Fruit fly (Drosophila melanogaster): ENCODE data around the gene CG17147.

CG17147 gene

dm6 chr3L:20226153-20226552 lies 2.4 kb downstream of the CG17147 start (continued):
- TF ChIP-seq sens (GFP tag) = peak; percentile 77

dm6 chr3L:20230178-20230775 lies 6.5 kb downstream of the CG17147 start:
- TF ChIP-seq CG5180 (GFP tag; optimal IDR thresholded peaks at IDR 0.05) (peak; percentile 69), Meics (GFP tag; optimal IDR thresholded peaks at IDR 0.05) (no peak), CG17186 (GFP tag; optimal IDR thresholded peaks at IDR 0.05) (no peak), chm (GFP tag; IDR thresholded peaks at IDR 0.05) (no peak), Sry-β (GFP tag; optimal IDR thresholded peaks at IDR 0.05) (no peak), Dref (GFP tag; IDR thresholded peaks at IDR 0.05) (no peak), E2f2 (GFP tag; IDR thresholded peaks at IDR 0.05) (no peak), Blimp-1 (GFP tag; optimal IDR thresholded peaks at IDR 0.05) (peak; percentile 99), Med (GFP tag) (peak; percentile 52), NfI (GFP tag; optimal IDR thresholded peaks at IDR 0.05) (no peak), cg (GFP tag; optimal IDR thresholded peaks at IDR 0.05) (peak; percentile 45), tna (GFP tag; IDR thresholded peaks at IDR 0.05; ENCODE audit: partially characterized antibody) (no peak), pzg (GFP tag; optimal IDR thresholded peaks at IDR 0.05) (peak; percentile 4), Scr (GFP tag; IDR thresholded peaks at IDR 0.05; ENCODE audit: partially characterized antibody) (peak; percentile 48; the same call in 1 of the 2 replicates), zf30C (GFP tag; optimal IDR thresholded peaks at IDR 0.05) (no peak), chinmo (GFP tag; IDR thresholded peaks at IDR 0.05; ENCODE audit: partially characterized antibody) (peak; percentile 86; the same call in 3 of the 4 replicates), CG11560 (tag; IDR thresholded peaks at IDR 0.05) (no peak), vnd (GFP tag; IDR thresholded peaks at IDR 0.05; ENCODE audit: partially characterized antibody) (0 out of 3 replicates have a peak, but pooled peaks have one; percentile 33), MBD-R2 (GFP tag; IDR thresholded peaks at IDR 0.05) (peak; percentile 19; the same call in 1 of the 2 replicates), sens (GFP tag) (peak; percentile 46), CG16813 (GFP tag; IDR thresholded peaks at IDR 0.05; ENCODE audit: partially characterized antibody) (0 out of 3 replicates have a peak, but pooled peaks have one; percentile 43), vvl (GFP tag; IDR thresholded peaks at IDR 0.05) (0 out of 2 replicates have a peak, but pooled peaks have one; percentile 21), pros (GFP tag; optimal IDR thresholded peaks at IDR 0.05) (no peak), CG12236 (GFP tag; optimal IDR thresholded peaks at IDR 0.05) (no peak), bigmax (GFP tag; optimal IDR thresholded peaks at IDR 0.05) (peak; percentile 43), CG5953 (GFP tag; IDR thresholded peaks at IDR 0.05) (0 out of 2 replicates have a peak, but pooled peaks have one; percentile 10), bsh (GFP tag; optimal IDR thresholded peaks at IDR 0.05) (peak in 1 of 2 experiments; percentile 23), CG30403 (GFP tag; optimal IDR thresholded peaks at IDR 0.05) (peak; percentile 17), mld (GFP tag; IDR thresholded peaks at IDR 0.05; ENCODE audit: partially characterized antibody) (peak; percentile 45; the same call in 1 of the 3 replicates), lmd (GFP tag; IDR thresholded peaks at IDR 0.05) (no peak), ftz-f1 (GFP tag; optimal IDR thresholded peaks at IDR 0.05) (peak; percentile 91), Bgb (GFP tag; IDR thresholded peaks at IDR 0.05; ENCODE audit: partially characterized antibody) (no peak; the same call in 1 of the 2 replicates), NC2α (GFP tag; optimal IDR thresholded peaks at IDR 0.05) (no peak), ttk (GFP tag; IDR thresholded peaks at IDR 0.05) (peak; percentile 32; the same call in 1 of the 2 replicates), CG13287 (GFP tag; IDR thresholded peaks at IDR 0.05; ENCODE audit: partially characterized antibody) (peak; percentile 31; the same call in 1 of the 2 replicates), CG3407 (GFP tag; optimal IDR thresholded peaks at IDR 0.05) (no peak), BEAF-32 (GFP tag; optimal IDR thresholded peaks at IDR 0.05) (peak; percentile 26), sob (GFP tag; IDR thresholded peaks at IDR 0.05) (peak; percentile 39; the same call in 1 of the 2 replicates), rib (GFP tag; IDR thresholded peaks at IDR 0.05) (peak; percentile 33; the same call in 1 of the 2 replicates), inv (GFP tag; IDR thresholded peaks at IDR 0.05; ENCODE audit: partially characterized antibody) (peak; percentile 41; the same call in 1 of the 2 replicates), CG34224 (GFP tag; IDR thresholded peaks at IDR 0.05; ENCODE audit: partially characterized antibody) (peak; percentile 62), Deaf1 (tag; optimal IDR thresholded peaks at IDR 0.05) (peak; percentile 83), Camta (GFP tag; optimal IDR thresholded peaks at IDR 0.05) (no peak), CG14441 (GFP tag; IDR thresholded peaks at IDR 0.05) (0 out of 2 replicates have a peak, but pooled peaks have one; percentile 25), Myb (GFP tag; optimal IDR thresholded peaks at IDR 0.05) (peak; percentile 47)

Data from whole organism, embryonic.